Fruit fly (Drosophila melanogaster) whole organism, prepupa: Measurements from ENCODE around the gene ab.

ENCODE experiments used
- Blimp-1 ChIP-seq: fragments of 200-800 bp; sonication (Bioruptor generic); optimal IDR thresholded peaks from 3 replicates; lab custom pipeline; 2017; ENCODE audit warnings: missing biosample characterization, missing genetic modification characterization, mild to moderate bottlenecking, moderate library complexity, missing genetic modification reagents
- CG10669 ChIP-seq: fragments of 200-800 bp; sonication (Bioruptor generic); optimal IDR thresholded peaks from 3 replicates; lab custom pipeline; 2018; ENCODE audit warnings: missing biosample characterization, mild to moderate bottlenecking, missing genetic modification characterization, moderate library complexity
- CG11294 ChIP-seq: fragments of 200-800 bp; sonication (Bioruptor generic); IDR thresholded peaks from 2 replicates; pipeline ENCODE4 v1.3.6; 2022; ENCODE audit warnings: missing biosample characterization, missing genetic modification characterization
- CG11762 ChIP-seq: fragments of 200-800 bp; sonication (Bioruptor generic); optimal IDR thresholded peaks from 3 replicates; lab custom pipeline; 2016; ENCODE audit warnings: missing biosample characterization, missing genetic modification characterization; ENCODE audit not compliant: insufficient read depth
- CG11902 ChIP-seq: fragments of 200-800 bp; sonication (Bioruptor generic); optimal IDR thresholded peaks from 3 replicates; lab custom pipeline; 2016; ENCODE audit warnings: missing biosample characterization, missing genetic modification characterization
- CG1621 ChIP-seq: fragments of 200-800 bp; sonication (Bioruptor generic); optimal IDR thresholded peaks from 3 replicates; lab custom pipeline; 2018; ENCODE audit warnings: missing biosample characterization, mild to moderate bottlenecking, missing genetic modification characterization
- CG16779 ChIP-seq: fragments of 200-800 bp; sonication (Bioruptor generic); optimal IDR thresholded peaks from 3 replicates; lab custom pipeline; 2017; ENCODE audit warnings: missing biosample characterization, mild to moderate bottlenecking, missing genetic modification characterization
- CG3032 ChIP-seq: fragments of 200-800 bp; optimal IDR thresholded peaks from 2 replicates; lab custom pipeline; 2019; ENCODE audit warnings: missing biosample characterization, mild to moderate bottlenecking, missing genetic modification characterization, moderate library complexity
- CG32006 ChIP-seq: fragments of 200-800 bp; sonication (Bioruptor generic); optimal IDR thresholded peaks from 3 replicates; lab custom pipeline; 2017; ENCODE audit warnings: missing biosample characterization, mild to moderate bottlenecking, missing genetic modification characterization
- CG34406 ChIP-seq: fragments of 200-800 bp; sonication (Bioruptor generic); optimal IDR thresholded peaks from 3 replicates; lab custom pipeline; 2016; ENCODE audit warnings: missing biosample characterization, missing genetic modification characterization
- CG3919 ChIP-seq: fragments of 200-800 bp; sonication (Bioruptor generic); optimal IDR thresholded peaks from 3 replicates; lab custom pipeline; 2016; ENCODE audit warnings: missing biosample characterization, missing genetic modification characterization
- CG4318 ChIP-seq: fragments of 200-800 bp; sonication (Bioruptor generic); optimal IDR thresholded peaks from 3 replicates; lab custom pipeline; 2017; ENCODE audit warnings: missing biosample characterization, mild to moderate bottlenecking, missing genetic modification characterization
- CG6276 ChIP-seq: fragments of 200-800 bp; sonication (Bioruptor generic); optimal IDR thresholded peaks from 2 replicates; lab custom pipeline; 2017; ENCODE audit warnings: missing biosample characterization, mild to moderate bottlenecking, missing genetic modification characterization
- CG6792 ChIP-seq: fragments of 200-800 bp; sonication (Bioruptor generic); optimal IDR thresholded peaks from 3 replicates; lab custom pipeline; 2016; ENCODE audit warnings: missing biosample characterization, missing genetic modification characterization
- CG6808 ChIP-seq: fragments of 200-800 bp; sonication (Bioruptor generic); optimal IDR thresholded peaks from 3 replicates; lab custom pipeline; 2017; ENCODE audit warnings: missing biosample characterization, missing genetic modification characterization, mild to moderate bottlenecking, moderate library complexity, missing genetic modification reagents
- CG7368 ChIP-seq: fragments of 200-800 bp; sonication (Bioruptor generic); optimal IDR thresholded peaks from 3 replicates; lab custom pipeline; 2016; ENCODE audit warnings: missing biosample characterization, missing genetic modification characterization
- CG8119 ChIP-seq: fragments of 200-800 bp; sonication (Bioruptor generic); IDR thresholded peaks from 3 replicates; pipeline ENCODE4 v1.3.6; 2022; ENCODE audit warnings: missing biosample characterization, missing genetic modification characterization
- CG8319 ChIP-seq: fragments of 200-800 bp; sonication (Bioruptor generic); optimal IDR thresholded peaks from 3 replicates; lab custom pipeline; 2016; ENCODE audit warnings: missing biosample characterization, missing genetic modification characterization
- CG8632 ChIP-seq: fragments of 200-800 bp; sonication (Bioruptor generic); optimal IDR thresholded peaks from 3 replicates; lab custom pipeline; 2016; ENCODE audit warnings: missing biosample characterization, missing genetic modification characterization
- CG9139 ChIP-seq: fragments of 200-800 bp; sonication (Bioruptor generic); optimal IDR thresholded peaks from 3 replicates; lab custom pipeline; 2017; ENCODE audit warnings: missing biosample characterization, mild to moderate bottlenecking, missing genetic modification characterization
- Eip75B ChIP-seq: fragments of 200-800 bp; sonication (Bioruptor generic); optimal IDR thresholded peaks from 3 replicates; lab custom pipeline; 2016; ENCODE audit warnings: missing biosample characterization, missing genetic modification characterization
- Eip78C ChIP-seq: fragments of 200-800 bp; sonication (Bioruptor generic); peaks from one replicate; lab custom pipeline; 2016; ENCODE audit warnings: missing biosample characterization, missing genetic modification characterization
- Eip93F ChIP-seq: fragments of 200-800 bp; sonication (Bioruptor generic); optimal IDR thresholded peaks from 2 replicates; lab custom pipeline; 2016; ENCODE audit warnings: missing biosample characterization, mild to moderate bottlenecking, missing genetic modification characterization
- Ets21C ChIP-seq: fragments of 200-800 bp; sonication (Bioruptor generic); optimal IDR thresholded peaks from 3 replicates; lab custom pipeline; 2016; ENCODE audit warnings: missing biosample characterization, missing genetic modification characterization
- Ets96B ChIP-seq: fragments of 200-800 bp; optimal IDR thresholded peaks from 2 replicates; lab custom pipeline; 2019; ENCODE audit warnings: missing biosample characterization, mild to moderate bottlenecking, missing genetic modification characterization, moderate library complexity
- Hr38 ChIP-seq: sonication (Bioruptor generic); optimal IDR thresholded peaks from 2 replicates; lab custom pipeline; 2016; ENCODE audit warnings: missing biosample characterization, missing genetic modification characterization
- Hr4 ChIP-seq: fragments of 200-800 bp; sonication (Bioruptor generic); optimal IDR thresholded peaks from 3 replicates; lab custom pipeline; 2016; ENCODE audit warnings: missing biosample characterization, missing genetic modification characterization
- Lpt ChIP-seq: fragments of 200-800 bp; sonication (Bioruptor generic); optimal IDR thresholded peaks from 3 replicates; lab custom pipeline; 2016; ENCODE audit warnings: missing biosample characterization, missing genetic modification characterization
- Met ChIP-seq: fragments of 200-800 bp; sonication (Bioruptor generic); optimal IDR thresholded peaks from 3 replicates; lab custom pipeline; 2016; ENCODE audit warnings: missing biosample characterization, missing genetic modification characterization
- OdsH ChIP-seq: fragments of 200-800 bp; sonication (Bioruptor generic); optimal IDR thresholded peaks from 3 replicates; lab custom pipeline; 2016; ENCODE audit warnings: missing biosample characterization, missing genetic modification characterization
- Smox ChIP-seq: fragments of 200-800 bp; sonication (Bioruptor generic); optimal IDR thresholded peaks from 3 replicates; lab custom pipeline; 2016; ENCODE audit warnings: missing biosample characterization, missing genetic modification characterization
- Sox102F ChIP-seq: fragments of 200-800 bp; sonication (Bioruptor generic); optimal IDR thresholded peaks from 2 replicates; lab custom pipeline; 2016; ENCODE audit warnings: missing biosample characterization, mild to moderate bottlenecking, missing genetic modification characterization
- Sox15 ChIP-seq: fragments of 200-800 bp; sonication (Bioruptor generic); optimal IDR thresholded peaks from 3 replicates; lab custom pipeline; 2016; ENCODE audit warnings: missing biosample characterization, missing genetic modification characterization
- acj6 ChIP-seq: fragments of 200-800 bp; sonication (Bioruptor generic); optimal IDR thresholded peaks from 3 replicates; lab custom pipeline; 2016; ENCODE audit warnings: missing biosample characterization, missing genetic modification characterization
- cyc ChIP-seq: fragments of 200-800 bp; sonication (Bioruptor generic); optimal IDR thresholded peaks from 3 replicates; lab custom pipeline; 2016; ENCODE audit warnings: missing biosample characterization, missing genetic modification characterization
- eg ChIP-seq: fragments of 200-800 bp; sonication (Bioruptor generic); IDR thresholded peaks from 3 replicates; pipeline ENCODE4 v1.3.6; 2022; ENCODE audit warnings: missing biosample characterization, missing genetic modification characterization
- esn ChIP-seq: fragments of 200-800 bp; sonication (Bioruptor generic); optimal IDR thresholded peaks from 2 replicates; lab custom pipeline; 2016; ENCODE audit warnings: missing biosample characterization, mild to moderate bottlenecking, missing genetic modification characterization, moderate library complexity
- fd59A ChIP-seq: fragments of 200-800 bp; sonication (Bioruptor generic); optimal IDR thresholded peaks from 2 replicates; lab custom pipeline; 2017; ENCODE audit warnings: missing biosample characterization, mild to moderate bottlenecking, missing genetic modification characterization, missing genetic modification reagents
- fkh ChIP-seq: fragments of 200-800 bp; sonication (Bioruptor generic); optimal IDR thresholded peaks from 3 replicates; lab custom pipeline; 2017; ENCODE audit warnings: missing biosample characterization, mild to moderate bottlenecking, missing genetic modification characterization, moderate library complexity
- lz ChIP-seq: fragments of 200-800 bp; sonication (Bioruptor generic); optimal IDR thresholded peaks from 3 replicates; lab custom pipeline; 2016; ENCODE audit warnings: missing biosample characterization, missing genetic modification characterization
- net ChIP-seq: fragments of 200-800 bp; sonication (Bioruptor generic); optimal IDR thresholded peaks from 3 replicates; lab custom pipeline; 2016; ENCODE audit warnings: missing biosample characterization, missing genetic modification characterization
- pdm3 ChIP-seq: fragments of 200-800 bp; sonication (Bioruptor generic); optimal IDR thresholded peaks from 3 replicates; lab custom pipeline; 2016; ENCODE audit warnings: missing biosample characterization, missing genetic modification characterization
- ss ChIP-seq, 2 experiments: fragments of 200-800 bp; sonication (Bioruptor generic); optimal IDR thresholded peaks; 2 replicates in 1 of 2; 3 replicates in 1 of 2; lab custom pipeline; 2017 to 2018; ENCODE audit warnings: mild to moderate bottlenecking in 2 of 2, missing biosample characterization in 2 of 2, missing genetic modification characterization in 2 of 2, moderate library complexity in 1 of 2
- svp ChIP-seq: fragments of 200-800 bp; sonication (Bioruptor generic); peaks from one replicate; lab custom pipeline; 2016; ENCODE audit warnings: missing biosample characterization, missing genetic modification characterization
- topi ChIP-seq: fragments of 200-800 bp; sonication (Bioruptor generic); optimal IDR thresholded peaks from 3 replicates; lab custom pipeline; 2016; ENCODE audit warnings: missing biosample characterization, missing genetic modification characterization

ab gene

DNA sequence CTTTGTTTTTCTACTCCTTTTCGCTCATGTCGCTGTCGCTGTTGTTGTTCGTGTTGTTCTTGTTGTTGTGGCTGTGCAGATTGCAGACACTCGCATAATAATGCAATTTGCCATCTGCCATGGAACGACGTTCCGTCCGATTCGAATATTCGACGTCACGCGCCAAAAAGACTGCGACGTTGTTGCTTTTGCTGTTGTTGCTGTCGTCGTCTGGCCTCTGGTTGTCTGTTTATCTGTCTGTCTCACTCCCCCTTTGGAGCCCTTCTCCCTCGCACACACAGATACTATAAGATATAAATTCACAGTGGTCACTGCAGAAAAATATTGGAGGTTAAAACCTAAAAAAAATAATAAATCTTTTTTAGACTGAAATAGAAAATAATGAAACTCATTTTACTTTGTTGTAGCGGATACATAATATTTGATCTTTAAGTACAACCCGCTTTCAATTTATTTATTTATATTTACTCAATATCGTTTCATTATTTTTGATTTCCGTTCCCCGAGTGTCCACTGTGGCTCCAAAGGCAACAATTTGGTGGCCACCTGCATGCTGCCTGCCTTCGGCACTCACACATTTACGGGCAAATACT, 9.1 kb downstream of the ab start (continued):
- TF ChIP-seq Ets96B (peak; percentile 88), CG8119 (GFP tag; lab: Robert Waterston, UW) (peak; percentile 86), CG1621 (tag; lab: Kevin White, UChicago) (peak; percentile 66), CG3919 (GFP tag; lab: Kevin White, UChicago) (peak; percentile 88), Smox (GFP tag; lab: Kevin White, UChicago) (peak; percentile 86), CG4318 (GFP tag; lab: Kevin White, UChicago) (peak; percentile 71), net (GFP tag; lab: Kevin White, UChicago) (peak; percentile 81), svp (GFP tag; lab: Kevin White, UChicago) (peak; percentile 93), CG16779 (tag; lab: Kevin White, UChicago) (peak; percentile 11), fkh (GFP tag; lab: Kevin White, UChicago) (no peak), CG10669 (GFP tag; lab: Kevin White, UChicago) (peak; percentile 79), acj6 (peak; percentile 86), Ets21C (peak; percentile 68), CG7368 (GFP tag; lab: Kevin White, UChicago) (peak; percentile 64), Eip93F (GFP tag; lab: Kevin White, UChicago) (peak; percentile 22), Blimp-1 (GFP tag; lab: Kevin White, UChicago) (peak; percentile 63), CG6792 (GFP tag; lab: Kevin White, UChicago) (peak; percentile 85), CG8632 (GFP tag; lab: Kevin White, UChicago) (peak; percentile 83), Sox102F (GFP tag; lab: Kevin White, UChicago) (peak; percentile 86), CG3032 (tag; lab: Kevin White, UChicago) (peak; percentile 89), CG9139 (GFP tag; lab: Kevin White, UChicago) (peak; percentile 45), Sox15 (GFP tag; lab: Kevin White, UChicago) (peak; percentile 59), Eip78C (GFP tag; lab: Kevin White, UChicago) (peak; percentile 97), ss (GFP tag; optimal IDR thresholded peaks at IDR 0.05; lab: Kevin White, UChicago) (peak; percentile 81), Hr4 (GFP tag; lab: Kevin White, UChicago) (peak; percentile 80)

DNA sequence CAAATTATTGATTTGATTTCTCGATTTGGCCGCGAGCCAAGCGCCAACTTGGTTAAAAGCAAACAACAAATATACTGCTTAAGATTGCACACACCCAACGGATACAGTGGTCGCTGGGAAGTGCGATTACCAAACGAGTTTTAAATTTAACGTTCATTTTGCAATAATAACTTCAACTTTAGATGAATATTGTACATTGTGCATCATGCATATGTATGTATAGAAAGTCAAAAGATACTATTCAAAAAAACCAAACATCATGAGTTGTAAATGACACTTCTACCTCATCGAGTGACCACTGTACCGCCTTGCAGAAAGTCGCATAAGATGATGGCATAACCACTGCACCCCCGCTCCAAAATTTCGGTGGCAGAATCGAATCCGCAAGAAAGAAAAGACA, 10.3 kb downstream of the ab start:
- TF ChIP-seq Ets96B (no peak), fd59A (GFP tag; lab: Kevin White, UChicago) (no peak), Hr38 (GFP tag; lab: Kevin White, UChicago) (no peak), CG32006 (GFP tag; lab: Kevin White, UChicago) (peak; percentile 68), Sox102F (GFP tag; lab: Kevin White, UChicago) (peak; percentile 45), CG6808 (no peak), topi (peak; percentile 58), lz (GFP tag; lab: Kevin White, UChicago) (peak; percentile 68), CG11762 (no peak), cyc (peak; percentile 35), CG8319 (GFP tag; lab: Kevin White, UChicago) (no peak), CG11902 (GFP tag; lab: Kevin White, UChicago) (peak; percentile 41), Lpt (GFP tag; lab: Kevin White, UChicago) (no peak), fkh (GFP tag; lab: Kevin White, UChicago) (no peak), CG8119 (GFP tag; lab: Robert Waterston, UW) (peak; percentile 56), CG3032 (tag; lab: Kevin White, UChicago) (peak; percentile 10), CG3919 (GFP tag; lab: Kevin White, UChicago) (peak; percentile 43), CG16779 (tag; lab: Kevin White, UChicago) (no peak), CG11294 (no peak), CG4318 (GFP tag; lab: Kevin White, UChicago) (peak; percentile 47), eg (GFP tag; lab: Robert Waterston, UW) (peak; percentile 58; the same call in 1 of the 3 replicates), Ets21C (peak; percentile 43), acj6 (peak; percentile 52), CG9139 (GFP tag; lab: Kevin White, UChicago) (no peak), Eip75B (peak; percentile 34), Eip78C (GFP tag; lab: Kevin White, UChicago) (peak; percentile 66), OdsH (GFP tag; lab: Kevin White, UChicago) (peak; percentile 57), Smox (GFP tag; lab: Kevin White, UChicago) (peak; percentile 65), CG8632 (GFP tag; lab: Kevin White, UChicago) (peak; percentile 36), CG6276 (GFP tag; lab: Kevin White, UChicago) (peak; percentile 32), CG6792 (GFP tag; lab: Kevin White, UChicago) (peak; percentile 44), esn (GFP tag; lab: Kevin White, UChicago) (peak; percentile 65), Blimp-1 (GFP tag; lab: Kevin White, UChicago) (peak; percentile 8), Met (peak; percentile 56), svp (GFP tag; lab: Kevin White, UChicago) (peak; percentile 80), CG34406 (peak; percentile 53), CG7368 (GFP tag; lab: Kevin White, UChicago) (peak; percentile 4), pdm3 (GFP tag; lab: Kevin White, UChicago) (peak; percentile 18), Hr4 (GFP tag; lab: Kevin White, UChicago) (peak; percentile 74), CG1621 (tag; lab: Kevin White, UChicago) (peak; percentile 20)
